Fruit fly (Drosophila melanogaster) whole organism, embryonic: Measurements from ENCODE around the gene bib.

Experiments
- CG1024 ChIP-seq: fragments of 200-800 bp; sonication (Bioruptor generic); IDR thresholded peaks from 2 replicates; pipeline ENCODE4 v1.3.6; 2022; ENCODE audit warnings: missing biosample characterization, missing genetic modification characterization
- CG10543 ChIP-seq: fragments of 200-800 bp; sonication (Bioruptor generic); optimal IDR thresholded peaks from 3 replicates; lab custom pipeline; 2017; ENCODE audit warnings: missing biosample characterization, mild to moderate bottlenecking, missing genetic modification characterization, moderate library complexity
- CG11504 ChIP-seq: fragments of 200-800 bp; sonication (Bioruptor generic); optimal IDR thresholded peaks from 3 replicates; lab custom pipeline; 2019; ENCODE audit warnings: missing biosample characterization, mild to moderate bottlenecking, missing genetic modification characterization, moderate library complexity
- CG11696 ChIP-seq: fragments of 200-800 bp; sonication (Bioruptor generic); IDR thresholded peaks from 2 replicates; pipeline ENCODE4 v1.3.6; 2022; ENCODE audit warnings: missing biosample characterization, missing genetic modification characterization
- CG11723 ChIP-seq: fragments of 200-800 bp; sonication (Bioruptor generic); optimal IDR thresholded peaks from 2 replicates; lab custom pipeline; 2017; ENCODE audit warnings: missing biosample characterization, mild to moderate bottlenecking, missing genetic modification characterization
- CG12071 ChIP-seq: fragments of 200-800 bp; sonication (Bioruptor generic); optimal IDR thresholded peaks from 3 replicates; lab custom pipeline; 2018; ENCODE audit warnings: missing biosample characterization, mild to moderate bottlenecking, missing genetic modification characterization
- CG12659 ChIP-seq: fragments of 200-800 bp; sonication (Bioruptor generic); optimal IDR thresholded peaks from 3 replicates; lab custom pipeline; 2017; ENCODE audit warnings: mild to moderate bottlenecking, missing biosample characterization, missing genetic modification reagents, missing genetic modification characterization
- CG12769 ChIP-seq: fragments of 200-800 bp; sonication (Bioruptor generic); optimal IDR thresholded peaks from 2 replicates; lab custom pipeline; 2019; ENCODE audit warnings: missing biosample characterization, mild to moderate bottlenecking, missing genetic modification characterization, moderate library complexity
- CG13296 ChIP-seq: fragments of 200-800 bp; sonication (Bioruptor generic); optimal IDR thresholded peaks from 3 replicates; lab custom pipeline; 2018; ENCODE audit warnings: missing biosample characterization, mild to moderate bottlenecking, missing genetic modification characterization
- CG17359 ChIP-seq: fragments of 200-800 bp; sonication (Bioruptor generic); optimal IDR thresholded peaks from 3 replicates; lab custom pipeline; 2018; ENCODE audit warnings: missing biosample characterization, mild to moderate bottlenecking, missing genetic modification characterization, moderate library complexity
- CG17361 ChIP-seq: fragments of 200-800 bp; sonication (Bioruptor generic); IDR thresholded peaks from 3 replicates; pipeline ENCODE4 v1.3.6; 2022; ENCODE audit warnings: missing biosample characterization, missing genetic modification characterization
- CG1792 ChIP-seq: fragments of 200-800 bp; sonication (Bioruptor generic); optimal IDR thresholded peaks from 2 replicates; lab custom pipeline; 2016; ENCODE audit warnings: missing biosample characterization, missing genetic modification characterization
- CG30403 ChIP-seq: fragments of 200-800 bp; sonication (Bioruptor generic); optimal IDR thresholded peaks from 3 replicates; lab custom pipeline; 2016; ENCODE audit warnings: missing biosample characterization, missing genetic modification characterization
- CG32772 ChIP-seq: fragments of 200-800 bp; sonication (Bioruptor generic); IDR thresholded peaks from 2 replicates; pipeline ENCODE4 v1.3.6; 2022; ENCODE audit warnings: missing biosample characterization, missing genetic modification characterization
- CG4424 ChIP-seq: fragments of 200-800 bp; sonication (Bioruptor generic); optimal IDR thresholded peaks from 3 replicates; lab custom pipeline; 2016; ENCODE audit warnings: missing biosample characterization, missing genetic modification characterization
- CG7839 ChIP-seq: fragments of 200-800 bp; sonication (Bioruptor generic); optimal IDR thresholded peaks from 3 replicates; lab custom pipeline; 2018; ENCODE audit warnings: missing biosample characterization, mild to moderate bottlenecking, missing genetic modification characterization, moderate library complexity
- CG7987 ChIP-seq: fragments of 200-800 bp; sonication (Bioruptor generic); optimal IDR thresholded peaks from 2 replicates; lab custom pipeline; 2018; ENCODE audit warnings: missing biosample characterization, mild to moderate bottlenecking, missing genetic modification characterization, moderate library complexity
- CG9727 ChIP-seq: fragments of 200-800 bp; sonication (Bioruptor generic); optimal IDR thresholded peaks from 3 replicates; lab custom pipeline; 2017; ENCODE audit warnings: missing biosample characterization, mild to moderate bottlenecking, missing genetic modification characterization
- CHES-1-like ChIP-seq: fragments of 200-800 bp; sonication (Bioruptor generic); optimal IDR thresholded peaks from 2 replicates; lab custom pipeline; 2016; ENCODE audit warnings: missing biosample characterization, missing genetic modification characterization
- Doc3 ChIP-seq: fragments of 200-800 bp; sonication (Bioruptor generic); IDR thresholded peaks from 3 replicates; pipeline ENCODE4 v1.3.6; 2022; ENCODE audit warnings: missing biosample characterization, missing genetic modification characterization; ENCODE audit not compliant: partially characterized antibody
- ERR ChIP-seq: fragments of 200-800 bp; sonication (Bioruptor generic); optimal IDR thresholded peaks from 2 replicates; lab custom pipeline; 2016; ENCODE audit warnings: missing biosample characterization, missing genetic modification characterization
- Gsc ChIP-seq: fragments of 200-800 bp; sonication (Bioruptor generic); IDR thresholded peaks from 2 replicates; pipeline ENCODE4 v1.3.6; 2022; ENCODE audit warnings: missing biosample characterization, missing genetic modification characterization
- Hmx ChIP-seq: fragments of 200-800 bp; sonication (Bioruptor generic); optimal IDR thresholded peaks from 2 replicates; lab custom pipeline; 2016; ENCODE audit warnings: missing biosample characterization, missing genetic modification characterization
- Hsf ChIP-seq: fragments of 200-800 bp; sonication (Bioruptor generic); optimal IDR thresholded peaks from 3 replicates; lab custom pipeline; 2016; ENCODE audit warnings: missing biosample characterization, missing genetic modification characterization
- MBD-R2 ChIP-seq: fragments of 200-800 bp; sonication (Bioruptor generic); IDR thresholded peaks from 2 replicates; pipeline ENCODE4 v1.3.6; 2022; ENCODE audit warnings: missing biosample characterization, missing genetic modification characterization
- Max ChIP-seq: fragments of 200-800 bp; sonication (Bioruptor generic); optimal IDR thresholded peaks from 2 replicates; lab custom pipeline; 2016; ENCODE audit warnings: missing biosample characterization, mild to moderate bottlenecking, missing genetic modification characterization
- Meics ChIP-seq: fragments of 200-800 bp; sonication (Bioruptor generic); optimal IDR thresholded peaks from 2 replicates; lab custom pipeline; 2017; ENCODE audit warnings: missing biosample characterization, mild to moderate bottlenecking, missing genetic modification characterization
- Opbp ChIP-seq: fragments of 200-800 bp; sonication (Bioruptor generic); IDR thresholded peaks from 3 replicates; pipeline ENCODE4 v1.3.6; 2022; ENCODE audit warnings: missing biosample characterization, missing genetic modification characterization; ENCODE audit not compliant: partially characterized antibody
- Ssrp ChIP-seq: fragments of 200-800 bp; sonication (Bioruptor generic); optimal IDR thresholded peaks from 2 replicates; lab custom pipeline; 2018; ENCODE audit warnings: missing biosample characterization, mild to moderate bottlenecking, missing genetic modification characterization, moderate library complexity
- Stat92E ChIP-seq, 3 experiments: fragments of >200 bp in 2 of 3; fragments of 200-800 bp in 1 of 3; sonication (Bioruptor generic) in 1 of 3; optimal IDR thresholded peaks; 2 replicates each; lab custom pipeline; 2017 to 2019; ENCODE audit warnings: missing biosample characterization in 3 of 3, missing genetic modification characterization in 3 of 3, mild to moderate bottlenecking in 1 of 3, moderate library complexity in 1 of 3
- Xrp1 ChIP-seq: fragments of 200-800 bp; sonication (Bioruptor generic); IDR thresholded peaks from 2 replicates; pipeline ENCODE4 v1.3.6; 2022; ENCODE audit warnings: missing biosample characterization, missing genetic modification characterization
- ab ChIP-seq: fragments of 200-800 bp; sonication (Bioruptor generic); optimal IDR thresholded peaks from 2 replicates; lab custom pipeline; 2016; ENCODE audit warnings: missing biosample characterization, missing genetic modification characterization
- ara ChIP-seq: fragments of 200-800 bp; sonication (Bioruptor generic); IDR thresholded peaks from 2 replicates; pipeline ENCODE4 v1.3.6; 2022; ENCODE audit warnings: missing biosample characterization, missing genetic modification characterization
- cad ChIP-seq: fragments of >200 bp; optimal IDR thresholded peaks from 2 replicates; lab custom pipeline; 2017; ENCODE audit warnings: missing biosample characterization, missing genetic modification characterization
- ci ChIP-seq: fragments of 200-800 bp; sonication (Bioruptor generic); IDR thresholded peaks from 3 replicates; pipeline ENCODE4 v1.3.6; 2022; ENCODE audit warnings: missing biosample characterization, missing genetic modification characterization
- gem ChIP-seq: fragments of 200-800 bp; sonication (Bioruptor generic); optimal IDR thresholded peaks from 2 replicates; lab custom pipeline; 2019; ENCODE audit warnings: missing biosample characterization, mild to moderate bottlenecking, missing genetic modification characterization, moderate library complexity
- hb ChIP-seq: fragments of 200-800 bp; sonication (Bioruptor generic); IDR thresholded peaks from 3 replicates; pipeline ENCODE4 v1.3.6; 2022; ENCODE audit warnings: missing biosample characterization, missing genetic modification characterization; ENCODE audit not compliant: partially characterized antibody
- luna ChIP-seq: fragments of 200-800 bp; sonication (Bioruptor generic); optimal IDR thresholded peaks from 2 replicates; lab custom pipeline; 2016; ENCODE audit warnings: missing biosample characterization, missing genetic modification characterization
- nerfin-1 ChIP-seq: fragments of 200-800 bp; sonication (Bioruptor generic); optimal IDR thresholded peaks from 3 replicates; lab custom pipeline; 2019; ENCODE audit warnings: missing biosample characterization, mild to moderate bottlenecking, missing genetic modification characterization, moderate library complexity
- nom ChIP-seq: fragments of 200-800 bp; sonication (Bioruptor generic); optimal IDR thresholded peaks from 2 replicates; lab custom pipeline; 2017; ENCODE audit warnings: missing biosample characterization, missing genetic modification characterization, mild to moderate bottlenecking, moderate library complexity, missing genetic modification reagents
- pho ChIP-seq: fragments of 200-800 bp; sonication (Bioruptor generic); optimal IDR thresholded peaks from 2 replicates; lab custom pipeline; 2016; ENCODE audit warnings: missing biosample characterization, missing genetic modification characterization
- row ChIP-seq: fragments of 200-800 bp; sonication (Bioruptor generic); IDR thresholded peaks from 3 replicates; pipeline ENCODE4 v1.3.6; 2022; ENCODE audit warnings: missing biosample characterization, missing genetic modification characterization
- sc ChIP-seq, 3 experiments: fragments of >200 bp in 2 of 3; fragments of 200-800 bp in 1 of 3; sonication (Bioruptor generic) in 1 of 3; optimal IDR thresholded peaks; 2 replicates in 2 of 3; 3 replicates in 1 of 3; lab custom pipeline; 2017; ENCODE audit warnings: mild to moderate bottlenecking in 1 of 3, missing biosample characterization in 1 of 3, missing genetic modification characterization in 1 of 3, missing genetic modification reagents in 1 of 3
- sim ChIP-seq: fragments of 200-800 bp; sonication (Bioruptor generic); IDR thresholded peaks from 2 replicates; pipeline ENCODE4 v1.3.6; 2022; ENCODE audit warnings: missing biosample characterization, missing genetic modification characterization
- tin ChIP-seq: fragments of 200-800 bp; sonication (Bioruptor generic); optimal IDR thresholded peaks from 3 replicates; lab custom pipeline; 2016; ENCODE audit warnings: missing biosample characterization, missing genetic modification characterization
- trh ChIP-seq: fragments of 200-800 bp; sonication (Bioruptor generic); optimal IDR thresholded peaks from 2 replicates; lab custom pipeline; 2016; ENCODE audit warnings: missing biosample characterization, missing genetic modification characterization
- tx ChIP-seq: fragments of 200-800 bp; sonication (Bioruptor generic); optimal IDR thresholded peaks from 2 replicates; lab custom pipeline; 2016; ENCODE audit warnings: missing biosample characterization, missing genetic modification characterization
- zen ChIP-seq: fragments of 200-800 bp; sonication (Bioruptor generic); optimal IDR thresholded peaks from 3 replicates; lab custom pipeline; 2018; ENCODE audit warnings: missing biosample characterization, mild to moderate bottlenecking, missing genetic modification characterization, moderate library complexity
- zf30C ChIP-seq: fragments of 200-800 bp; sonication (Bioruptor generic); optimal IDR thresholded peaks from 3 replicates; lab custom pipeline; 2018; ENCODE audit warnings: missing biosample characterization, mild to moderate bottlenecking, missing genetic modification characterization

Gene bib

dm6 chr2L:9947738-9948519 lies 36.5 kb upstream of the bib start (continued):
- TF ChIP-seq CG13296 (GFP tag; lab: Kevin White, UChicago) (no peak), CG10543 (peak; percentile 27), Meics (GFP tag; lab: Kevin White, UChicago) (peak; percentile 9), sim (no peak), CG12659 (GFP tag; lab: Kevin White, UChicago) (no peak), CG1024 (GFP tag; lab: Robert Waterston, UW) (no peak), CG11696 (GFP tag; lab: Robert Waterston, UW) (no peak), CG12071 (GFP tag; lab: Kevin White, UChicago) (no peak), trh (no peak), luna (GFP tag; lab: Kevin White, UChicago) (no peak), Max (GFP tag; lab: Kevin White, UChicago) (no peak), tx (GFP tag; lab: Kevin White, UChicago) (no peak), nom (peak; percentile 4), Opbp (GFP tag; lab: Robert Waterston, UW) (no peak), sc (optimal IDR thresholded peaks at IDR 0.05; lab: Kevin White, UChicago) (no peak), sc (GFP tag; optimal IDR thresholded peaks at IDR 0.05; lab: Kevin White, UChicago) (no peak), Xrp1 (GFP tag; lab: Robert Waterston, UW) (no peak), CG12769 (tag; lab: Kevin White, UChicago) (peak; percentile 75), Doc3 (GFP tag; lab: Robert Waterston, UW) (no peak), CG17361 (GFP tag; lab: Robert Waterston, UW) (peak; percentile 22; the same call in 1 of the 3 replicates), CG9727 (GFP tag; lab: Kevin White, UChicago) (no peak), CG4424 (GFP tag; lab: Kevin White, UChicago) (no peak), zen (tag; lab: Kevin White, UChicago) (no peak), cad (GFP tag; lab: Kevin White, UChicago) (no peak), Hmx (GFP tag; lab: Kevin White, UChicago) (no peak), CG1792 (GFP tag; lab: Kevin White, UChicago) (no peak), nerfin-1 (tag; lab: Kevin White, UChicago) (no peak), CG17359 (tag; lab: Kevin White, UChicago) (no peak), zf30C (GFP tag; lab: Kevin White, UChicago) (no peak), ERR (no peak), ab (no peak), CG32772 (no peak), Stat92E (GFP tag; optimal IDR thresholded peaks at IDR 0.05; lab: Kevin White, UChicago) (no peak), ara (GFP tag; lab: Robert Waterston, UW) (no peak), MBD-R2 (GFP tag; lab: Robert Waterston, UW) (peak; percentile 15; the same call in 1 of the 2 replicates), ci (GFP tag; lab: Robert Waterston, UW) (0 out of 3 replicates have a peak, but pooled peaks have one; percentile 23), CG7839 (no peak), hb (no peak), Ssrp (tag; lab: Kevin White, UChicago) (no peak), gem (peak; percentile 5), tin (no peak), CHES-1-like (no peak), CG11723 (GFP tag; lab: Kevin White, UChicago) (no peak), row (peak; percentile 60), Gsc (GFP tag; lab: Robert Waterston, UW) (no peak), CG11504 (tag; lab: Kevin White, UChicago) (no peak), Hsf (GFP tag; lab: Kevin White, UChicago) (no peak), pho (GFP tag; lab: Kevin White, UChicago) (no peak), CG30403 (GFP tag; lab: Kevin White, UChicago) (no peak), CG7987 (GFP tag; lab: Kevin White, UChicago) (no peak)
